Fruit fly (Drosophila melanogaster): ENCODE results near the gene t.
A peak's percentile ranks its signal among the peaks of the same experiment; 100 is the strongest.

Gene t

dm6 chrX:9251212-9251877, 28.3 kb upstream of the t start (continued):
- TF ChIP-seq h (GFP tag; optimal IDR thresholded peaks at IDR 0.05) (peak; percentile 58), dmrt93B (GFP tag; optimal IDR thresholded peaks at IDR 0.05) (no peak), tai (GFP tag; optimal IDR thresholded peaks at IDR 0.05) (no peak)

dm6 chrX:9250161-9250831, 27.2 kb upstream of the t start, which contains the start of gene CG17754:
Gene CG17754 (plus strand): TSS chrX:9250420.
- TF ChIP-seq sage (GFP tag; optimal IDR thresholded peaks at IDR 0.05) (no peak), Hr78 (GFP tag; optimal IDR thresholded peaks at IDR 0.05) (no peak), woc (GFP tag; optimal IDR thresholded peaks at IDR 0.05) (peak; percentile 6), brk (GFP tag; optimal IDR thresholded peaks at IDR 0.05) (no peak), Jra (GFP tag; optimal IDR thresholded peaks at IDR 0.05) (no peak), usp (GFP tag; optimal IDR thresholded peaks at IDR 0.05) (no peak), Myc (optimal IDR thresholded peaks at IDR 0.05) (no peak), fru (GFP tag; optimal IDR thresholded peaks at IDR 0.05) (peak; percentile 7), rgr (GFP tag; optimal IDR thresholded peaks at IDR 0.05) (peak; percentile 11), Rel (GFP tag; optimal IDR thresholded peaks at IDR 0.05) (no peak), Rel (tag; optimal IDR thresholded peaks at IDR 0.05) (peak; percentile 100), Sp1 (GFP tag; optimal IDR thresholded peaks at IDR 0.05) (peak; percentile 14), CG9705 (GFP tag; optimal IDR thresholded peaks at IDR 0.05) (no peak)

dm6 chrX:9248040-9248439, 25.0 kb upstream of the t start:
- peak in 1 of 2 experiments; percentile 44 for TF ChIP-seq foxo (GFP tag; optimal IDR thresholded peaks at IDR 0.05)
- TF ChIP-seq pan (optimal IDR thresholded peaks at IDR 0.05): no peak
- no peak for TF ChIP-seq GATAd (GFP tag; optimal IDR thresholded peaks at IDR 0.05)
- no peak for TF ChIP-seq CrebA (GFP tag; optimal IDR thresholded peaks at IDR 0.05; ENCODE audit: borderline replicate concordance)
- TF ChIP-seq Hr78 (GFP tag; optimal IDR thresholded peaks at IDR 0.05): no peak
- no peak for TF ChIP-seq OdsH (GFP tag; optimal IDR thresholded peaks at IDR 0.05)
- no peak for TF ChIP-seq Dfd (GFP tag; optimal IDR thresholded peaks at IDR 0.05)
- TF ChIP-seq psq (GFP tag; optimal IDR thresholded peaks at IDR 0.05): no peak
- TF ChIP-seq tai (GFP tag; optimal IDR thresholded peaks at IDR 0.05): no peak
- TF ChIP-seq Jra (GFP tag; optimal IDR thresholded peaks at IDR 0.05): no peak
- no peak for TF ChIP-seq Abd-B (GFP tag; optimal IDR thresholded peaks at IDR 0.05)
- no peak for TF ChIP-seq dsf (GFP tag; optimal IDR thresholded peaks at IDR 0.05; ENCODE audit: borderline replicate concordance)
- TF ChIP-seq dmrt93B (GFP tag; optimal IDR thresholded peaks at IDR 0.05): no peak
- peak; percentile 37 for TF ChIP-seq Sp1 (GFP tag; optimal IDR thresholded peaks at IDR 0.05)
- TF ChIP-seq sv (GFP tag; optimal IDR thresholded peaks at IDR 0.05): no peak
- TF ChIP-seq Hnf4 (GFP tag; optimal IDR thresholded peaks at IDR 0.05): no peak
- peak; percentile 29 for TF ChIP-seq fru (GFP tag; optimal IDR thresholded peaks at IDR 0.05)
- no peak for TF ChIP-seq N (GFP tag; optimal IDR thresholded peaks at IDR 0.05)
- no peak for TF ChIP-seq ey (GFP tag; optimal IDR thresholded peaks at IDR 0.05)
- no peak for TF ChIP-seq brk (GFP tag; optimal IDR thresholded peaks at IDR 0.05)
- no peak for TF ChIP-seq Rel (GFP tag; optimal IDR thresholded peaks at IDR 0.05)
- no peak for TF ChIP-seq Rel (tag; optimal IDR thresholded peaks at IDR 0.05)
- TF ChIP-seq CG32264 (GFP tag; optimal IDR thresholded peaks at IDR 0.05): no peak
- no peak for TF ChIP-seq Dif (GFP tag; optimal IDR thresholded peaks at IDR 0.05; ENCODE audit: partially characterized antibody)
- TF ChIP-seq br (GFP tag; optimal IDR thresholded peaks at IDR 0.05): no peak
- TF ChIP-seq usp (GFP tag; optimal IDR thresholded peaks at IDR 0.05): no peak
- peak; percentile 30 for TF ChIP-seq h (GFP tag; optimal IDR thresholded peaks at IDR 0.05)
- TF ChIP-seq Vsx2 (GFP tag; optimal IDR thresholded peaks at IDR 0.05; ENCODE audit: partially characterized antibody): no peak
- no peak for TF ChIP-seq jim (GFP tag; optimal IDR thresholded peaks at IDR 0.05)
- TF ChIP-seq Mio (GFP tag; optimal IDR thresholded peaks at IDR 0.05): no peak
- peak; percentile 38 for TF ChIP-seq HLH106 (tag; optimal IDR thresholded peaks at IDR 0.05)
- TF ChIP-seq Hr83 (GFP tag; optimal IDR thresholded peaks at IDR 0.05; ENCODE audit: poor library complexity, severe bottlenecking): no peak
- no peak for TF ChIP-seq dl (GFP tag; optimal IDR thresholded peaks at IDR 0.05; ENCODE audit: insufficient read depth in 1 of 2, partially characterized antibody in 2 of 2)
- TF ChIP-seq CG9705 (GFP tag; optimal IDR thresholded peaks at IDR 0.05): no peak
- TF ChIP-seq Myc (optimal IDR thresholded peaks at IDR 0.05): no peak
- TF ChIP-seq sage (GFP tag; optimal IDR thresholded peaks at IDR 0.05): no peak
- TF ChIP-seq rgr (GFP tag; optimal IDR thresholded peaks at IDR 0.05): peak; percentile 32
- no peak for TF ChIP-seq lola (GFP tag; optimal IDR thresholded peaks at IDR 0.05)
- TF ChIP-seq woc (GFP tag; optimal IDR thresholded peaks at IDR 0.05): no peak
